Worm (Caenorhabditis elegans): ENCODE results near the gene jmjd-5.
A peak's percentile ranks its signal among the peaks of the same experiment; 100 is the strongest.

Gene jmjd-5

DNA sequence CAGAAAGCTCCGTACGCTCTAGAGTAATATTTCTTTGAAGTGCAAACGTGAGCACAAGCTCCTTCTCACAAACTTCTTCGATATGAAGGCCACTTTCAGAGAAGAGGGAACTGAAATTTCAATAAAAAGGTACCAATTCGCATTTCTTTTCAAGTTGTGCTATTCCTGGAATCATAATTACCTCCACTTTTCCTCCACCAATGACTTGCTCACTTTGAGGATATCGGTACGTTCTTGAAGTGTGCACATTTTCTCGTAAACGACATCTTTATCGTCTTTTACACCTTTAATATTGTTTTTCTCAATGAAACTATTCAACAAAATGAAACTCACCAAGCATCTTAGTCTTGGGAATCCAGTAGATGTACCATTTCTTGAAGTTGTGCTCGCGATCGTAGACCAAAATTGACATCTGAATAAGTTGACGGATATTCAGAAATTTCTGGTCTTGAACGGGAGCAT, 8.0 kb upstream of the jmjd-5 start, which contains the start of gene scb-1 (continued):
- no peak for TF ChIP-seq hif-1 (tag; optimal IDR thresholded peaks at IDR 0.05)
- no peak for TF ChIP-seq snpc-4 (tag; optimal IDR thresholded peaks at IDR 0.05)
- TF ChIP-seq nhr-77 (tag; optimal IDR thresholded peaks at IDR 0.05) = no peak
- TF ChIP-seq saeg-2 (GFP tag; IDR thresholded peaks at IDR 0.05) = no peak
- TF ChIP-seq F44E2.7 (GFP tag; IDR thresholded peaks at IDR 0.05) = no peak
- no peak for TF ChIP-seq vab-7 (GFP tag; IDR thresholded peaks at IDR 0.05)
- TF ChIP-seq mdt-29 (GFP tag; IDR thresholded peaks at IDR 0.05) = 0 out of 2 replicates have a peak, but pooled peaks have one; percentile 20
- no peak for TF ChIP-seq daf-19 (GFP tag; conservative IDR thresholded peaks at IDR 0.05)
- no peak for TF ChIP-seq lin-29 (GFP tag; IDR thresholded peaks at IDR 0.05)
- peak; percentile 38 for TF ChIP-seq nhr-111 (GFP tag; optimal IDR thresholded peaks at IDR 0.05)
- peak; percentile 1 for TF ChIP-seq rbr-2 (tag; optimal IDR thresholded peaks at IDR 0.05)
- TF ChIP-seq F37D6.2 (tag; optimal IDR thresholded peaks at IDR 0.05) = no peak
- no peak for TF ChIP-seq Y75B8A.6 (GFP tag; IDR thresholded peaks at IDR 0.05)
- TF ChIP-seq ceh-82 (tag; optimal IDR thresholded peaks at IDR 0.05) = no peak
- no peak for TF ChIP-seq gei-8 (GFP tag; optimal IDR thresholded peaks at IDR 0.05)
- no peak for TF ChIP-seq hlh-11 (tag; optimal IDR thresholded peaks at IDR 0.05)
- TF ChIP-seq lim-7 (GFP tag; IDR thresholded peaks at IDR 0.05) = no peak
- TF ChIP-seq nhr-11 (tag; optimal IDR thresholded peaks at IDR 0.05) = no peak
- TF ChIP-seq mep-1 (tag; optimal IDR thresholded peaks at IDR 0.05) = peak; percentile 0
- no peak for TF ChIP-seq tag-97 (GFP tag; IDR thresholded peaks at IDR 0.05)
- TF ChIP-seq ceh-62 (tag; optimal IDR thresholded peaks at IDR 0.05) = no peak
- TF ChIP-seq ceh-44 (GFP tag; IDR thresholded peaks at IDR 0.05) = no peak
- no peak for TF ChIP-seq egl-27 (tag; optimal IDR thresholded peaks at IDR 0.05)
- 0 out of 2 replicates have a peak, but pooled peaks have one; percentile 28 for TF ChIP-seq ctbp-1 (GFP tag; IDR thresholded peaks at IDR 0.05)
- no peak for TF ChIP-seq fkh-10 (GFP tag; optimal IDR thresholded peaks at IDR 0.05)

- TF ChIP-seq nhr-10 (tag; optimal IDR thresholded peaks at IDR 0.05) (no peak), nhr-28 (tag; optimal IDR thresholded peaks at IDR 0.05) (peak; percentile 47), duxl-1 (tag; optimal IDR thresholded peaks at IDR 0.05; ENCODE audit: poor library complexity) (no peak), lsy-2 (tag; optimal IDR thresholded peaks at IDR 0.05) (peak in 1 of 2 experiments; percentile 33), dmd-9 (GFP tag; IDR thresholded peaks at IDR 0.05) (no peak), lin-13 (GFP tag; optimal IDR thresholded peaks at IDR 0.05) (no peak), set-16 (GFP tag; IDR thresholded peaks at IDR 0.05) (no peak), ztf-7 (tag; optimal IDR thresholded peaks at IDR 0.05) (no peak), attf-4 (tag; optimal IDR thresholded peaks at IDR 0.05) (no peak), hlh-30 (tag; optimal IDR thresholded peaks at IDR 0.05; ENCODE audit: insufficient read depth) (peak; percentile 93), arid-1 (GFP tag; conservative IDR thresholded peaks at IDR 0.05) (no peak), ceh-20 (GFP tag; IDR thresholded peaks at IDR 0.05) (no peak), madf-9 (GFP tag; conservative IDR thresholded peaks at IDR 0.05) (no peak), egl-43 (GFP tag; IDR thresholded peaks at IDR 0.05) (no peak), Y105C5A.15 (GFP tag; IDR thresholded peaks at IDR 0.05) (no peak), dpl-1 (GFP tag; optimal IDR thresholded peaks at IDR 0.05) (no peak), mxl-2 (GFP tag; conservative IDR thresholded peaks at IDR 0.05) (no peak), aha-1 (tag) (peak; percentile 37), F26F4.8 (GFP tag; conservative IDR thresholded peaks at IDR 0.05) (no peak), unc-39 (tag; optimal IDR thresholded peaks at IDR 0.05) (no peak), mdt-29 (GFP tag; IDR thresholded peaks at IDR 0.05) (no peak), ceh-62 (tag; optimal IDR thresholded peaks at IDR 0.05) (no peak), zfp-3 (GFP tag; conservative IDR thresholded peaks at IDR 0.05) (no peak), spr-3 (GFP tag; optimal IDR thresholded peaks at IDR 0.05) (no peak), F10B5.3 (tag; optimal IDR thresholded peaks at IDR 0.05) (no peak), ZK546.5 (tag; optimal IDR thresholded peaks at IDR 0.05) (no peak), fos-1 (tag; optimal IDR thresholded peaks at IDR 0.05) (no peak), madf-5 (GFP tag; IDR thresholded peaks at IDR 0.05) (no peak), aly-2 (tag; optimal IDR thresholded peaks at IDR 0.05) (no peak), mes-2 (tag; optimal IDR thresholded peaks at IDR 0.05; ENCODE audit: poor library complexity, severe bottlenecking) (peak; percentile 15)
These were observed 6.0 kb upstream of the jmjd-5 start for ce11 chrV:11121247-11121646.
